Worm (Caenorhabditis elegans) whole organism, midembryonic: Measurements from ENCODE around the gene ZK1320.3.

Experiments
- T22C8.4 ChIP-seq: fragments of 200-800 bp; sonication (Bioruptor generic); IDR thresholded peaks from 2 replicates; pipeline ENCODE4 v1.3.6; 2022; ENCODE audit warnings: missing genetic modification characterization, missing compliant biosample characterization
- cog-1 ChIP-seq: sonication (generic microtip); optimal IDR thresholded peaks from 2 replicates; lab custom pipeline; 2016; ENCODE audit warnings: missing genetic modification characterization, missing compliant biosample characterization
- flt-1 ChIP-seq: fragments of 200-800 bp; sonication (Bioruptor generic); IDR thresholded peaks from 2 replicates; pipeline ENCODE4 v1.3.6; 2022; ENCODE audit warnings: missing genetic modification characterization, missing compliant biosample characterization
- klf-2 ChIP-seq: fragments of 200-800 bp; sonication (Bioruptor generic); conservative IDR thresholded peaks from 2 replicates; pipeline ENCODE4 v1.3.6; 2022; ENCODE audit warnings: missing genetic modification reagents, missing genetic modification characterization, missing compliant biosample characterization
- med-1 ChIP-seq: sonication (generic microtip); optimal IDR thresholded peaks from 2 replicates; lab custom pipeline; 2017; ENCODE audit warnings: missing genetic modification characterization, mild to moderate bottlenecking, missing compliant biosample characterization, antibody characterized with exemption, missing genetic modification reagents; ENCODE audit not compliant: insufficient read depth
- ztf-23 ChIP-seq: fragments of 200-800 bp; sonication (Bioruptor generic); IDR thresholded peaks from 2 replicates; pipeline ENCODE4 v1.3.6; 2022; ENCODE audit warnings: missing genetic modification reagents, missing genetic modification characterization, missing compliant biosample characterization
- ztf-29 ChIP-seq: fragments of 200-800 bp; sonication (Bioruptor generic); IDR thresholded peaks from 2 replicates; pipeline ENCODE4 v1.3.6; 2022; ENCODE audit warnings: missing genetic modification reagents, missing genetic modification characterization, missing compliant biosample characterization

DNA sequence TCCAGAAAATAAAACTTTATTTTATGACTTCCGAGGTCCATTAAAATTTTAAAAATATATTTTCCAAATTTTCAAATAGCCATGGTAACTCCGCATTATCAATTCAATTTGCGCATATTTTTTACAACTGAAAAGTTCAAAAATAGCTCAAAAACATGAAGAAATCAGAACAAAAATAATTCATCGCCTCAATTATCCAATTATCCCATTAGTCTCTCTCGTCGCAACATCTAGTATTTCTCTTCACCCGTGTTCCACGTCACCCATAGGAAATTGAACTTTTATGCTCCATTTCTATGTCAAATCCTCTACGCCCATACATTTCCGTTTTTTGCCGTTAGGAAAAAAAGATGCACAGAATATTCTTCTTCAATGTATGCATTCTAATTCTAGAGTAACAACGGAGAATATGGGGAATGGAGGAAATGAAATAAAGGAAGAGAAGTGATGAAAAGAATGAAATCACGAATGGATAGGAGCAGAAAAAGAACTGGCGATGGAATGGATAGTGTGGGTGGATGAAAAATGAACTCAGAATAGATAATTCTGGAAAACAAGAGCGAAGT lies 29.9 kb upstream of the ZK1320.3 start:
- TF ChIP-seq klf-2 (GFP tag; lab: Robert Waterston, UW): no peak
- TF ChIP-seq cog-1 (tag; lab: Kevin White, UChicago): no peak
- TF ChIP-seq ztf-29: no peak
- TF ChIP-seq T22C8.4 (GFP tag; lab: Robert Waterston, UW): no peak
- TF ChIP-seq med-1 (GFP tag; lab: Kevin White, UChicago): no peak
- no peak for TF ChIP-seq flt-1
- TF ChIP-seq ztf-23 (GFP tag; lab: Robert Waterston, UW): no peak
